Fruit fly (Drosophila melanogaster): Measurements from ENCODE around the gene CG14000.

DNA sequence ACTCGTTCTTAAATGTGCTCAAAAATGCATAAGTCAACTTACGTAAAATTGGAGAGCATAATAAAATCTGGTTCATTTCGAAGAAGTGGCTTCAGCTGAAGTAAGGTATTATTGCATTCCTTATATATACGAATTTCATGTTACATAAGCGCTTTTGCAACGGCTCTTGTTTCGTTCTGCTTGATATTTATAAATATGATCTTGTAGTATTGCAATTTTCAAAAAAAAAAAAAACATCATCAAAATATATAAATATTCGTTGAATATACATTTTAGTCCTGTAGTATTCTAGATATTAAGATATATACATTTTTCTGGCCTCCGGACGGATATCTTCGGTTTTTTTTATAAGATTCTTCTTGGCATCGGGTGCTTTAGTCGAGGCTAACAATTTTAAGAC is 16.3 kb downstream of the CG14000 start, which contains the start of gene Acp26Aa:
- TF ChIP-seq CG8478 (optimal IDR thresholded peaks at IDR 0.05) (no peak), usp (GFP tag; optimal IDR thresholded peaks at IDR 0.05) (no peak), EcR (GFP tag; optimal IDR thresholded peaks at IDR 0.05) (no peak), psq (optimal IDR thresholded peaks at IDR 0.05) (no peak), Dll (optimal IDR thresholded peaks at IDR 0.05) (no peak), pan (optimal IDR thresholded peaks at IDR 0.05) (no peak)

Data from whole organism.